Fruit fly (Drosophila melanogaster) whole organism, embryonic: Measurements from ENCODE around the gene CG10341.

Experiments
- Blimp-1 ChIP-seq: fragments of 200-800 bp; sonication (Bioruptor generic); optimal IDR thresholded peaks from 3 replicates; lab custom pipeline; 2018; ENCODE audit warnings: missing biosample characterization, missing genetic modification characterization, mild to moderate bottlenecking, moderate library complexity, missing genetic modification reagents
- CG11723 ChIP-seq: fragments of 200-800 bp; sonication (Bioruptor generic); optimal IDR thresholded peaks from 2 replicates; lab custom pipeline; 2017; ENCODE audit warnings: missing biosample characterization, mild to moderate bottlenecking, missing genetic modification characterization
- CG6854 ChIP-seq: fragments of 200-800 bp; sonication (Bioruptor generic); optimal IDR thresholded peaks from 3 replicates; lab custom pipeline; 2017; ENCODE audit warnings: missing biosample characterization, mild to moderate bottlenecking, missing genetic modification characterization
- CG9932 ChIP-seq: fragments of 200-800 bp; sonication (Bioruptor generic); IDR thresholded peaks from 2 replicates; pipeline ENCODE4 v1.3.6; 2022; ENCODE audit warnings: missing biosample characterization, missing genetic modification characterization
- Camta ChIP-seq: fragments of 200-800 bp; sonication (Bioruptor generic); optimal IDR thresholded peaks from 2 replicates; lab custom pipeline; 2016; ENCODE audit warnings: missing biosample characterization, missing genetic modification characterization
- MBD-R2 ChIP-seq: fragments of 200-800 bp; sonication (Bioruptor generic); IDR thresholded peaks from 2 replicates; pipeline ENCODE4 v1.3.6; 2022; ENCODE audit warnings: missing biosample characterization, missing genetic modification characterization
- Nf-YB ChIP-seq: fragments of 200-800 bp; sonication (Bioruptor generic); optimal IDR thresholded peaks from 3 replicates; lab custom pipeline; 2019; ENCODE audit warnings: missing biosample characterization, mild to moderate bottlenecking, missing genetic modification characterization, moderate library complexity
- fd96Cb ChIP-seq: fragments of 200-800 bp; sonication (Bioruptor generic); optimal IDR thresholded peaks from 2 replicates; lab custom pipeline; 2018; ENCODE audit warnings: missing biosample characterization, mild to moderate bottlenecking, missing genetic modification characterization, moderate library complexity

DNA sequence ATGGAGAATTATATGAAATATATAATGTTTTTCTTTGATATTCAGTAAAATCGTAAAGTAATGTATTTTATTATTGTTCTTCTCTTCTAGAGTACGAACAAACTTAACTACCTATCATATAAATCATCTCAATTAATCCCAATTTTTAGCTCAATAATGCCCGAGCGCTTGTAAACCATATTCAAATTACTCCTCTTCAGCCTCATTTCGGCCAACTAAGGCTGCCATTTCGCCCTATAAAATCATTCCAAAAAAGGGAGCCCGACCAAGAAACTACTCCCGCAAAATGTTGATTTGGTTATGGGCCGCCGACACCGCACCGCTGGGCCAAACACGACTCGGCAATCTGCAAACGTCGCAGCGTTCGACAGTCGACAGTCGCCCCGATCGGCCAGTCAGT is 44.2 kb downstream of the CG10341 start:
- TF ChIP-seq MBD-R2 (GFP tag; lab: Robert Waterston, UW) (no peak), CG9932 (no peak), CG6854 (no peak), fd96Cb (tag; lab: Kevin White, UChicago) (no peak), Camta (GFP tag; lab: Kevin White, UChicago) (no peak), Nf-YB (GFP tag; lab: Kevin White, UChicago) (no peak), Blimp-1 (GFP tag; lab: Kevin White, UChicago) (no peak), CG11723 (GFP tag; lab: Kevin White, UChicago) (no peak)
